Worm (Caenorhabditis elegans) whole organism, L4 larva: Measurements from ENCODE around the gene F23H11.4.

Experiments used
- R02D3.7 ChIP-seq: fragments of 150-350 bp; sonication (generic microtip); optimal IDR thresholded peaks from 3 replicates; lab custom pipeline; 2014; ENCODE audit warnings: missing biosample characterization, missing genetic modification characterization
- Y5F2A.4 ChIP-seq: fragments of 200-800 bp; sonication (Bioruptor generic); optimal IDR thresholded peaks from 2 replicates; lab custom pipeline; 2018; ENCODE audit warnings: mild to moderate bottlenecking, missing genetic modification characterization, missing compliant biosample characterization
- ama-1 ChIP-seq: fragments of 150-350 bp; optimal IDR thresholded peaks from 2 replicates; lab custom pipeline; 2014; ENCODE audit warnings: inconsistent platforms, mixed read lengths
- ceh-44 ChIP-seq: fragments of 200-800 bp; sonication (Bioruptor generic); IDR thresholded peaks from 2 replicates; pipeline ENCODE4 v1.3.6; 2022; ENCODE audit warnings: missing genetic modification reagents, missing genetic modification characterization, missing compliant biosample characterization
- jun-1 ChIP-seq: fragments of 150-350 bp; optimal IDR thresholded peaks from 2 replicates; lab custom pipeline; 2014; ENCODE audit warnings: missing biosample characterization, missing genetic modification reagents, missing genetic modification characterization
- lin-13 ChIP-seq: fragments of 150-350 bp; optimal IDR thresholded peaks from 2 replicates; lab custom pipeline; 2014; ENCODE audit warnings: missing biosample characterization, missing genetic modification reagents, missing genetic modification characterization
- nhr-42 ChIP-seq: fragments of 200-800 bp; sonication (Bioruptor generic); IDR thresholded peaks from 2 replicates; pipeline ENCODE4 v1.3.6; 2022; ENCODE audit warnings: missing genetic modification characterization, missing compliant biosample characterization
- nhr-48 ChIP-seq: sonication (generic microtip); optimal IDR thresholded peaks from 2 replicates; lab custom pipeline; 2016; ENCODE audit warnings: mild to moderate bottlenecking, missing genetic modification characterization, missing compliant biosample characterization
- nhr-6 ChIP-seq: fragments of 150-350 bp; optimal IDR thresholded peaks from 2 replicates; lab custom pipeline; 2014; ENCODE audit warnings: missing biosample characterization, missing genetic modification characterization
- nhr-77 ChIP-seq: fragments of 150-350 bp; optimal IDR thresholded peaks from 2 replicates; lab custom pipeline; 2014; ENCODE audit warnings: missing biosample characterization, missing genetic modification characterization
- set-16 ChIP-seq: fragments of 200-800 bp; sonication (Bioruptor generic); IDR thresholded peaks from 2 replicates; pipeline ENCODE4 v1.3.6; 2022; ENCODE audit warnings: missing genetic modification reagents, missing genetic modification characterization, missing compliant biosample characterization
- snpc-4 ChIP-seq: fragments of 150-350 bp; optimal IDR thresholded peaks from 2 replicates; lab custom pipeline; 2014; ENCODE audit warnings: missing biosample characterization, missing genetic modification characterization

- no peak for TF ChIP-seq snpc-4
- TF ChIP-seq nhr-42 (GFP tag; lab: Robert Waterston, UW), result no peak
- TF ChIP-seq nhr-6, result no peak
- no peak for TF ChIP-seq R02D3.7
- no peak for TF ChIP-seq nhr-77 (tag; lab: Kevin White, UChicago)
- no peak for TF ChIP-seq set-16 (GFP tag; lab: Robert Waterston, UW)
- no peak for TF ChIP-seq jun-1
- no peak for TF ChIP-seq ceh-44
- TF ChIP-seq ama-1 (lab: Kevin White, UChicago), result no peak
- no peak for TF ChIP-seq Y5F2A.4 (GFP tag; lab: Kevin White, UChicago)
- TF ChIP-seq nhr-48 (tag; lab: Kevin White, UChicago), result no peak
- no peak for TF ChIP-seq lin-13 (GFP tag; lab: Kevin White, UChicago)
Measured at ce11 chrIII:872373-872772, 35.0 kb downstream of the F23H11.4 start, which contains the start of the genes T24C4.3 and clc-20.
